Fruit fly (Drosophila melanogaster) whole organism: Measurements from ENCODE around the gene CG12716.

ENCODE experiments used
- CG8478 ChIP-seq: fragments of >200 bp; optimal IDR thresholded peaks from 2 replicates; lab custom pipeline; 2018; ENCODE audit warnings: inconsistent platforms
- pan ChIP-seq: fragments of >200 bp; optimal IDR thresholded peaks from 2 replicates; lab custom pipeline; 2017
- usp ChIP-seq: fragments of >200 bp; optimal IDR thresholded peaks from 2 replicates; lab custom pipeline; 2017; ENCODE audit warnings: missing biosample characterization, missing genetic modification characterization, mixed read lengths

- TF ChIP-seq usp (GFP tag; lab: Kevin White, UChicago) (no peak), pan (lab: Kevin White, UChicago) (no peak), CG8478 (lab: Kevin White, UChicago) (no peak)
Observed at dm6 chrX:12986948-12987450, 11.0 kb upstream of the CG12716 start.
